Fruit fly (Drosophila melanogaster): ENCODE results near the gene CG18636.
"Not testable (repeated sequence)": the region's sequence is repeated elsewhere in the genome, so short reads cannot be mapped to it uniquely, and the experiment has no call there.

DNA sequence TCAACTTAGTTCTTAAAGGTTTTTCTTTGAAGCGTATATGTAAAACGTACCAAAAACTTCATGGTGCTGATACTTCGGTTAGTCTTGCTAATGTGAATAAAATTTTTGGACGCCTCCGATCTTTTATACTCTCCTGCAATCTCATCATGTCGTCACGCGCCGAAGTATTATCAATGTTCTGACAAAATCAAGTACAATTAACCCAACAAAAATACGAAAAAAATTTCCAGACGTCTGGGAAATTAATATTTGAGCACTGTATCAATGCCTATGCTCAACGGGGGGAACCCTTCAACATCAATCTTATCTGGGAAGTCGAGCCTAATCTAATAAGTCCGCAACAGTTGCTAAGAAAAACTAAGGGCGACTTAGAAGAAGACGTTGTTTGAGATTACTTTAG is 42.7 kb downstream of the CG18636 start, which contains the start of gene CG42586:
- TF ChIP-seq Pif1A (GFP tag; optimal IDR thresholded peaks at IDR 0.05); CG32121 (GFP tag; IDR thresholded peaks at IDR 0.05); CG14655 (GFP tag; optimal IDR thresholded peaks at IDR 0.05); fd96Ca (GFP tag; IDR thresholded peaks at IDR 0.05); EcR (GFP tag; optimal IDR thresholded peaks at IDR 0.05); D1 (tag; optimal IDR thresholded peaks at IDR 0.05); CG10348 (GFP tag; IDR thresholded peaks at IDR 0.05); CG13204 (GFP tag; optimal IDR thresholded peaks at IDR 0.05); CG8159 (tag; optimal IDR thresholded peaks at IDR 0.05); CG15710 (tag; optimal IDR thresholded peaks at IDR 0.05); CG17806 (tag; optimal IDR thresholded peaks at IDR 0.05); CG12605 (GFP tag; IDR thresholded peaks at IDR 0.05); CG4496 (GFP tag; IDR thresholded peaks at IDR 0.05); Snoo (tag; optimal IDR thresholded peaks at IDR 0.05): not testable (repeated sequence)

All from whole organism, pupa.